Worm (Caenorhabditis elegans) whole organism, L1 larva: ENCODE measurements around the gene rpb-4.

Source experiments
- aha-1 ChIP-seq: fragments of 150-350 bp; optimal IDR thresholded peaks from 2 replicates; lab custom pipeline; 2014; ENCODE audit warnings: missing biosample characterization, missing genetic modification characterization
- egl-27 ChIP-seq, 2 experiments: fragments of 150-350 bp in 1 of 2; sonication (generic microtip); optimal IDR thresholded peaks; 3 replicates each; lab custom pipeline; 2017 to 2018; ENCODE audit warnings: missing biosample characterization in 2 of 2, missing genetic modification characterization in 2 of 2, missing genetic modification reagents in 2 of 2
- elt-3 ChIP-seq, 6 experiments: fragments of 150-350 bp in 1 of 6; sonication (generic microtip); optimal IDR thresholded peaks; 2 replicates each; lab custom pipeline; 2017 to 2018; ENCODE audit warnings: missing biosample characterization in 6 of 6, missing genetic modification characterization in 6 of 6, inconsistent platforms in 1 of 6
- lin-13 ChIP-seq: fragments of 150-350 bp; optimal IDR thresholded peaks from 2 replicates; lab custom pipeline; 2014; ENCODE audit warnings: missing biosample characterization, missing genetic modification reagents, missing genetic modification characterization
- lin-39 ChIP-seq: fragments of 150-350 bp; optimal IDR thresholded peaks from 2 replicates; lab custom pipeline; 2014; ENCODE audit warnings: missing biosample characterization, missing genetic modification reagents, missing genetic modification characterization
- mdl-1 ChIP-seq, 2 experiments: fragments of 150-350 bp; optimal IDR thresholded peaks; 2 replicates each; lab custom pipeline; 2014 to 2017; ENCODE audit warnings: missing biosample characterization in 2 of 2, missing genetic modification characterization in 2 of 2, inconsistent platforms in 1 of 2
- pag-3 ChIP-seq: sonication (generic microtip); optimal IDR thresholded peaks from 2 replicates; lab custom pipeline; 2017; ENCODE audit warnings: missing genetic modification characterization, mild to moderate bottlenecking, missing compliant biosample characterization, antibody characterized with exemption, borderline replicate concordance; ENCODE audit not compliant: insufficient read depth
- pqm-1 ChIP-seq: sonication (generic microtip); optimal IDR thresholded peaks from 3 replicates; lab custom pipeline; 2017; ENCODE audit warnings: missing biosample characterization, missing genetic modification characterization
- unc-62 ChIP-seq: fragments of 150-350 bp; optimal IDR thresholded peaks from 2 replicates; lab custom pipeline; 2014; ENCODE audit warnings: missing biosample characterization, missing genetic modification reagents, missing genetic modification characterization
- ztf-11 ChIP-seq, 2 experiments: sonication (generic microtip); optimal IDR thresholded peaks; 2 replicates each; lab custom pipeline; 2016 to 2017; ENCODE audit warnings: missing genetic modification characterization in 2 of 2, missing biosample characterization in 1 of 2, missing compliant biosample characterization in 1 of 2

DNA sequence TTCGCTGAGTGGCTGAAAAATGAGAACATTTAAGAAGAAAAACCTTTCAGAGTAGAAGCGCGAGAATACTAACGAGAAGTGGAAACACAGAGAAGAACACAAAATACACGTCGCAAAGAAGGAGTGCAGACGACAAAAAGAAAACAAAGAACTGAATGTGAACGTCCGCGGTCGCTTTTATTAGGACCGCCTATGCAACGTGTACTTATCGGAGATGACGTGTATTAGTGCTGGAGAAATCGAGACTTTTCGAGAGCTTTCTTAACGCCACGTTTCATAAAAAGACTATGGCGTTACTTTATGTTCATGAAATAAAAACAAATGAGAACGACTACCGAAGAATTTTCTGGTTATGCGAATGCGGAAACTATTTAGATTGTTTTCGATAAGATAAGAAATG is 21.8 kb upstream of the rpb-4 start, which contains the start of gene hsp-4:
- TF ChIP-seq mdl-1 (tag; optimal IDR thresholded peaks at IDR 0.05; lab: Kevin White, UChicago), result no peak
- TF ChIP-seq aha-1 (tag; lab: Kevin White, UChicago), result no peak
- TF ChIP-seq lin-13 (GFP tag; lab: Kevin White, UChicago), result no peak
- no peak for TF ChIP-seq pqm-1 (tag; lab: Kevin White, UChicago)
- TF ChIP-seq unc-62 (GFP tag; lab: Kevin White, UChicago), result no peak
- TF ChIP-seq ztf-11 (tag; optimal IDR thresholded peaks at IDR 0.05; lab: Kevin White, UChicago), result no peak
- no peak for TF ChIP-seq pag-3 (tag; lab: Kevin White, UChicago)
- no peak for TF ChIP-seq egl-27 (tag; optimal IDR thresholded peaks at IDR 0.05; lab: Kevin White, UChicago)
- TF ChIP-seq lin-39, result no peak
- no peak for TF ChIP-seq elt-3 (tag; optimal IDR thresholded peaks at IDR 0.05; lab: Kevin White, UChicago)
